Worm (Caenorhabditis elegans): Measurements from ENCODE around the gene srx-19.

ce11 chrIV:6916831-6917230 lies 43.8 kb downstream of the srx-19 start:
- no peak for TF ChIP-seq ama-1 (optimal IDR thresholded peaks at IDR 0.05)
- TF ChIP-seq ceh-6 (GFP tag; optimal IDR thresholded peaks at IDR 0.05), result no peak
- no peak for TF ChIP-seq pha-4 (tag; optimal IDR thresholded peaks at IDR 0.05)
- no peak for TF ChIP-seq ceh-48 (tag; optimal IDR thresholded peaks at IDR 0.05)
- no peak for TF ChIP-seq ets-4 (tag; optimal IDR thresholded peaks at IDR 0.05)
- no peak for TF ChIP-seq tbx-2 (tag; optimal IDR thresholded peaks at IDR 0.05)
- no peak for TF ChIP-seq lim-6 (tag; optimal IDR thresholded peaks at IDR 0.05)
- TF ChIP-seq Y22D7AL.16 (tag; optimal IDR thresholded peaks at IDR 0.05), result no peak
- TF ChIP-seq ceh-31 (tag; optimal IDR thresholded peaks at IDR 0.05), result no peak
- TF ChIP-seq fkh-6 (tag; optimal IDR thresholded peaks at IDR 0.05), result no peak
- no peak for TF ChIP-seq gmeb-2 (tag; optimal IDR thresholded peaks at IDR 0.05)
- no peak for TF ChIP-seq F13H6.1 (tag; optimal IDR thresholded peaks at IDR 0.05)
- no peak for TF ChIP-seq ceh-45 (GFP tag; IDR thresholded peaks at IDR 0.05)
